Worm (Caenorhabditis elegans): Measurements from ENCODE around the gene F15E6.5.

- TF ChIP-seq cog-1 (tag; optimal IDR thresholded peaks at IDR 0.05) = no peak
- TF ChIP-seq ztf-23 (GFP tag; IDR thresholded peaks at IDR 0.05) = no peak
- TF ChIP-seq klf-2 (GFP tag; conservative IDR thresholded peaks at IDR 0.05) = no peak
- TF ChIP-seq tab-1 (GFP tag; IDR thresholded peaks at IDR 0.05) = no peak
- TF ChIP-seq T22C8.4 (GFP tag; IDR thresholded peaks at IDR 0.05) = no peak
- no peak for TF ChIP-seq ref-1 (GFP tag; conservative IDR thresholded peaks at IDR 0.05)
- TF ChIP-seq flt-1 (GFP tag; IDR thresholded peaks at IDR 0.05) = no peak
These were observed at the start of gene F15E6.5 for ce11 chrIV:4289267-4289666.

Measured in whole organism, midembryonic.